Fruit fly (Drosophila melanogaster) whole organism, adult: ENCODE data around the gene moon.

Source experiments
- CG11617 ChIP-seq: fragments of 200-800 bp; sonication (Bioruptor generic); optimal IDR thresholded peaks from 2 replicates; lab custom pipeline; 2017; ENCODE audit warnings: mild to moderate bottlenecking, missing biosample characterization, missing genetic modification reagents, missing genetic modification characterization
- CG12768 ChIP-seq: fragments of 200-800 bp; sonication (Bioruptor generic); optimal IDR thresholded peaks from 2 replicates; lab custom pipeline; 2017; ENCODE audit warnings: missing biosample characterization, missing genetic modification characterization, mild to moderate bottlenecking, moderate library complexity, missing genetic modification reagents
- CG14711 ChIP-seq: fragments of 200-800 bp; sonication (Bioruptor generic); optimal IDR thresholded peaks from 2 replicates; lab custom pipeline; 2018; ENCODE audit warnings: missing biosample characterization, mild to moderate bottlenecking, missing genetic modification characterization, moderate library complexity
- CG1620 ChIP-seq: fragments of 200-800 bp; sonication (Bioruptor generic); optimal IDR thresholded peaks from 2 replicates; lab custom pipeline; 2016; ENCODE audit warnings: missing biosample characterization, missing genetic modification characterization
- CG33017 ChIP-seq: fragments of 200-800 bp; sonication (Bioruptor generic); optimal IDR thresholded peaks from 2 replicates; lab custom pipeline; 2018; ENCODE audit warnings: missing biosample characterization, mild to moderate bottlenecking, missing genetic modification characterization, moderate library complexity
- CG5204 ChIP-seq: fragments of 200-800 bp; sonication (Bioruptor generic); optimal IDR thresholded peaks from 2 replicates; lab custom pipeline; 2016; ENCODE audit warnings: missing biosample characterization, missing genetic modification characterization
- CG7045 ChIP-seq: fragments of 200-800 bp; sonication (Bioruptor generic); optimal IDR thresholded peaks from 2 replicates; lab custom pipeline; 2017; ENCODE audit warnings: missing biosample characterization, mild to moderate bottlenecking, missing genetic modification characterization
- CG7101 ChIP-seq: fragments of 200-800 bp; sonication (Bioruptor generic); optimal IDR thresholded peaks from 2 replicates; lab custom pipeline; 2018; ENCODE audit warnings: missing biosample characterization, mild to moderate bottlenecking, missing genetic modification characterization, moderate library complexity
- Clk ChIP-seq: fragments of 200-800 bp; sonication (Bioruptor generic); optimal IDR thresholded peaks from 2 replicates; lab custom pipeline; 2017; ENCODE audit warnings: missing biosample characterization, missing genetic modification characterization
- Crg-1 ChIP-seq: fragments of 200-800 bp; sonication (Bioruptor generic); optimal IDR thresholded peaks from 2 replicates; lab custom pipeline; 2016; ENCODE audit warnings: missing biosample characterization, missing genetic modification characterization
- Hr96 ChIP-seq: fragments of 200-800 bp; sonication (Bioruptor generic); optimal IDR thresholded peaks from 2 replicates; lab custom pipeline; 2016; ENCODE audit warnings: missing biosample characterization, missing genetic modification characterization
- Mnt ChIP-seq: fragments of 200-800 bp; sonication (Bioruptor generic); optimal IDR thresholded peaks from 2 replicates; lab custom pipeline; 2016; ENCODE audit warnings: missing biosample characterization, mild to moderate bottlenecking, missing genetic modification characterization
- bab1 ChIP-seq: fragments of 200-800 bp; sonication (Bioruptor generic); optimal IDR thresholded peaks from 3 replicates; lab custom pipeline; 2019; ENCODE audit warnings: missing biosample characterization, mild to moderate bottlenecking, missing genetic modification characterization, moderate library complexity
- cic ChIP-seq: fragments of 200-800 bp; sonication (Bioruptor generic); optimal IDR thresholded peaks from 2 replicates; lab custom pipeline; 2017; ENCODE audit warnings: missing biosample characterization, mild to moderate bottlenecking, missing genetic modification characterization, moderate library complexity
- cnc ChIP-seq, 2 experiments: fragments of >200 bp; optimal IDR thresholded peaks; 2 replicates each; lab custom pipeline; 2017
- kay ChIP-seq: fragments of 200-800 bp; sonication (Bioruptor generic); peaks from one replicate; lab custom pipeline; 2016; ENCODE audit warnings: missing biosample characterization, missing genetic modification characterization, borderline replicate concordance
- ovo ChIP-seq: fragments of 200-800 bp; sonication (Bioruptor generic); optimal IDR thresholded peaks from 2 replicates; lab custom pipeline; 2016; ENCODE audit warnings: missing biosample characterization, missing genetic modification characterization
- pad ChIP-seq: fragments of 200-800 bp; sonication (Bioruptor generic); optimal IDR thresholded peaks from 3 replicates; lab custom pipeline; 2017; ENCODE audit warnings: missing biosample characterization, missing genetic modification characterization, mild to moderate bottlenecking, moderate library complexity, missing genetic modification reagents
- tj ChIP-seq: fragments of 200-800 bp; sonication (Bioruptor generic); optimal IDR thresholded peaks from 3 replicates; lab custom pipeline; 2017; ENCODE audit warnings: missing biosample characterization, mild to moderate bottlenecking, missing genetic modification characterization, moderate library complexity
- toe ChIP-seq: fragments of 200-800 bp; sonication (Bioruptor generic); optimal IDR thresholded peaks from 2 replicates; lab custom pipeline; 2016; ENCODE audit warnings: missing biosample characterization, missing genetic modification characterization

moon gene

dm6 chrX:12085694-12086093, 13.1 kb upstream of the moon start:
- TF ChIP-seq cic: no peak

dm6 chrX:12084406-12084805, 11.8 kb upstream of the moon start:
- TF ChIP-seq CG7045 (GFP tag; lab: Kevin White, UChicago): no peak
- no peak for TF ChIP-seq Crg-1 (GFP tag; lab: Kevin White, UChicago)
- no peak for TF ChIP-seq Clk (GFP tag; lab: Kevin White, UChicago)
- TF ChIP-seq CG7101 (tag; lab: Kevin White, UChicago): no peak
- TF ChIP-seq ovo (GFP tag; lab: Kevin White, UChicago): no peak
- no peak for TF ChIP-seq CG5204 (GFP tag; lab: Kevin White, UChicago)
- no peak for TF ChIP-seq CG11617
- TF ChIP-seq cnc (optimal IDR thresholded peaks at IDR 0.05; lab: Kevin White, UChicago): no peak
- no peak for TF ChIP-seq Hr96 (GFP tag; lab: Kevin White, UChicago)
- no peak for TF ChIP-seq kay (GFP tag; lab: Kevin White, UChicago)
- TF ChIP-seq CG12768: no peak
- no peak for TF ChIP-seq CG1620 (GFP tag; lab: Kevin White, UChicago)
- TF ChIP-seq bab1 (GFP tag; lab: Kevin White, UChicago): no peak
- TF ChIP-seq CG14711 (tag; lab: Kevin White, UChicago): no peak

- TF ChIP-seq Hr96 (GFP tag; lab: Kevin White, UChicago) (no peak), CG12768 (no peak), bab1 (GFP tag; lab: Kevin White, UChicago) (no peak), tj (GFP tag; lab: Kevin White, UChicago) (no peak), CG33017 (tag; lab: Kevin White, UChicago) (no peak), cic (no peak), kay (GFP tag; lab: Kevin White, UChicago) (no peak), Clk (GFP tag; lab: Kevin White, UChicago) (no peak), Crg-1 (GFP tag; lab: Kevin White, UChicago) (no peak), ovo (GFP tag; lab: Kevin White, UChicago) (no peak), CG11617 (no peak), toe (GFP tag; lab: Kevin White, UChicago) (no peak), CG7045 (GFP tag; lab: Kevin White, UChicago) (no peak), CG1620 (GFP tag; lab: Kevin White, UChicago) (no peak), CG7101 (tag; lab: Kevin White, UChicago) (no peak)
Measured at dm6 chrX:12082244-12082643, 9.6 kb upstream of the moon start.

- no peak for TF ChIP-seq Clk (GFP tag; lab: Kevin White, UChicago)
- no peak for TF ChIP-seq CG14711 (tag; lab: Kevin White, UChicago)
- no peak for TF ChIP-seq tj (GFP tag; lab: Kevin White, UChicago)
- TF ChIP-seq Hr96 (GFP tag; lab: Kevin White, UChicago): no peak
- TF ChIP-seq CG1620 (GFP tag; lab: Kevin White, UChicago): no peak
- no peak for TF ChIP-seq CG11617
- TF ChIP-seq pad (GFP tag; lab: Kevin White, UChicago): no peak
- no peak for TF ChIP-seq cic
- no peak for TF ChIP-seq Mnt (GFP tag; lab: Kevin White, UChicago)
- no peak for TF ChIP-seq CG33017 (tag; lab: Kevin White, UChicago)
- TF ChIP-seq Crg-1 (GFP tag; lab: Kevin White, UChicago): no peak
- TF ChIP-seq CG5204 (GFP tag; lab: Kevin White, UChicago): no peak
Measured at dm6 chrX:12076243-12076642, 3.6 kb upstream of the moon start.

dm6 chrX:12075569-12075968, 3.0 kb upstream of the moon start:
- TF ChIP-seq bab1 (GFP tag; lab: Kevin White, UChicago) (no peak), CG7045 (GFP tag; lab: Kevin White, UChicago) (no peak), kay (GFP tag; lab: Kevin White, UChicago) (no peak), Hr96 (GFP tag; lab: Kevin White, UChicago) (no peak), tj (GFP tag; lab: Kevin White, UChicago) (no peak), CG14711 (tag; lab: Kevin White, UChicago) (no peak)

dm6 chrX:12073637-12074036, 1.0 kb upstream of the moon start:
- TF ChIP-seq cnc (optimal IDR thresholded peaks at IDR 0.05; lab: Kevin White, UChicago) (no peak), CG11617 (no peak), CG12768 (no peak), CG1620 (GFP tag; lab: Kevin White, UChicago) (no peak), tj (GFP tag; lab: Kevin White, UChicago) (no peak), CG7045 (GFP tag; lab: Kevin White, UChicago) (no peak), pad (GFP tag; lab: Kevin White, UChicago) (no peak), cic (no peak)

- TF ChIP-seq kay (GFP tag; lab: Kevin White, UChicago): no peak
- no peak for TF ChIP-seq CG7101 (tag; lab: Kevin White, UChicago)
- no peak for TF ChIP-seq bab1 (GFP tag; lab: Kevin White, UChicago)
- TF ChIP-seq pad (GFP tag; lab: Kevin White, UChicago): no peak
- TF ChIP-seq CG1620 (GFP tag; lab: Kevin White, UChicago): no peak
- TF ChIP-seq ovo (GFP tag; lab: Kevin White, UChicago): no peak
- TF ChIP-seq CG12768: no peak
- TF ChIP-seq CG5204 (GFP tag; lab: Kevin White, UChicago): no peak
Measured at dm6 chrX:12070137-12070536, 2.5 kb downstream of the moon start, which contains the start of gene CG34323. TSS of gene CG34323 (plus strand) at chrX:12070437.
